Fruit fly (Drosophila melanogaster): ENCODE results near the gene CG12517.

The CG12517 gene

DNA sequence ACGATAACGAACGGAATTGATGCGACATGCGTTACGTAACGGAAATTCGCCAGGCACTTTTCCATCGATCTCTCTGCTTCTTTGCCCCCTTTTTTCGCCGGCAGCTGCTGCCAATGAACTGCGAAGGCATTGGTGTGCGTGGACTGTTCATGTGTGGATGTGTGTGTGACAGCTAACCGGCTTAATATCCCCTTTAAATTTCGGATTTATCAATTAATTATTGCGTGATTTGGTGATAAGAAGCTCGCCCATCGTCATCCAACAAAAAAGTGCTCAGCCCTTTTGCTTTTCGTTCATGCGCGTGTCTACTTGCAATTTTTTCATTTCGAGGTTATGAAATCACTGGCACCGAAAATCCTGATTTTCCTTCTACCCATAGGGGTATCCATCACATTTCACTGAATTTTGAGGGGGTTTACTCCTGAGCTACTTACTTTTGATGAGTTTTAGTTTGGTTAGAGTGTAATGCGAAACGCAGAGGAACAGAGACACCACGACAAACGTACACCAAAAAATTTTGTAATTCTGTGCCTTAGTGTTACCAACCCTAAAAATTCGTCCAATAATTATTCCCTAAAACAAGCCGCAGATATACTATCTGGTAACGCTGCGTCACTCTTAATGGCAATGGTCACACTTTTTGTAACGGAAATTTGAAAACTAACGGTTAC is 19.5 kb upstream of the CG12517 start, which contains the start of gene porin (continued):
- TF ChIP-seq knrl (GFP tag; IDR thresholded peaks at IDR 0.05; ENCODE audit: partially characterized antibody) (peak; percentile 12; the same call in 1 of the 3 replicates), Nf-YB (GFP tag; optimal IDR thresholded peaks at IDR 0.05) (peak; percentile 9), CG8924 (tag; optimal IDR thresholded peaks at IDR 0.05) (peak; percentile 31), Hmr (GFP tag; optimal IDR thresholded peaks at IDR 0.05) (peak; percentile 62), CoRest (tag; optimal IDR thresholded peaks at IDR 0.05) (peak; percentile 66), CG17829 (tag; optimal IDR thresholded peaks at IDR 0.05) (peak; percentile 49), YL-1 (GFP tag; optimal IDR thresholded peaks at IDR 0.05) (peak; percentile 97), inv (GFP tag; IDR thresholded peaks at IDR 0.05; ENCODE audit: partially characterized antibody) (0 out of 2 replicates have a peak, but pooled peaks have one; percentile 11), Ets97D (GFP tag; optimal IDR thresholded peaks at IDR 0.05) (peak; percentile 89), dm (GFP tag; optimal IDR thresholded peaks at IDR 0.05) (peak; percentile 82), MBD-R2 (GFP tag; IDR thresholded peaks at IDR 0.05) (peak; percentile 17; the same call in 1 of the 2 replicates), gfzf (GFP tag; optimal IDR thresholded peaks at IDR 0.05) (peak; percentile 98), H2.0 (GFP tag; IDR thresholded peaks at IDR 0.05) (no peak), Opbp (GFP tag; IDR thresholded peaks at IDR 0.05; ENCODE audit: partially characterized antibody) (0 out of 3 replicates have a peak, but pooled peaks have one; percentile 36), ara (GFP tag; IDR thresholded peaks at IDR 0.05) (peak; percentile 16; the same call in 1 of the 2 replicates), CG1603 (tag; optimal IDR thresholded peaks at IDR 0.05) (peak; percentile 84), CG9727 (GFP tag; optimal IDR thresholded peaks at IDR 0.05) (peak; percentile 2), CG5245 (GFP tag; optimal IDR thresholded peaks at IDR 0.05) (no peak), CG6854 (GFP tag; optimal IDR thresholded peaks at IDR 0.05) (peak; percentile 10), CG30431 (GFP tag; optimal IDR thresholded peaks at IDR 0.05) (no peak), CG17186 (GFP tag; optimal IDR thresholded peaks at IDR 0.05) (peak; percentile 16), pfk (GFP tag; optimal IDR thresholded peaks at IDR 0.05) (peak; percentile 62), nerfin-2 (GFP tag; IDR thresholded peaks at IDR 0.05; ENCODE audit: partially characterized antibody) (no peak), CTCF (GFP tag; optimal IDR thresholded peaks at IDR 0.05) (peak; percentile 9), Atf6 (GFP tag; IDR thresholded peaks at IDR 0.05) (no peak), CG13624 (GFP tag; optimal IDR thresholded peaks at IDR 0.05) (peak; percentile 22), CG12391 (tag; optimal IDR thresholded peaks at IDR 0.05) (peak; percentile 34), CG4820 (GFP tag; optimal IDR thresholded peaks at IDR 0.05) (peak; percentile 4), hb (GFP tag; IDR thresholded peaks at IDR 0.05; ENCODE audit: partially characterized antibody) (no peak), Hr3 (GFP tag; optimal IDR thresholded peaks at IDR 0.05) (no peak), Fer1 (GFP tag; optimal IDR thresholded peaks at IDR 0.05) (peak; percentile 38), CG3847 (GFP tag; IDR thresholded peaks at IDR 0.05) (peak; percentile 70), chinmo (GFP tag; IDR thresholded peaks at IDR 0.05; ENCODE audit: partially characterized antibody) (no peak), salm (tag; optimal IDR thresholded peaks at IDR 0.05) (peak; percentile 27), Dref (GFP tag; IDR thresholded peaks at IDR 0.05) (peak; percentile 33; the same call in 1 of the 2 replicates), Pdp1 (GFP tag; optimal IDR thresholded peaks at IDR 0.05) (peak in 1 of 2 experiments; percentile 98), stwl (tag; optimal IDR thresholded peaks at IDR 0.05) (peak; percentile 79), Myb (GFP tag; optimal IDR thresholded peaks at IDR 0.05) (peak; percentile 100), nom (GFP tag; optimal IDR thresholded peaks at IDR 0.05) (peak; percentile 38), onecut (GFP tag; IDR thresholded peaks at IDR 0.05) (peak; percentile 61; the same call in 1 of the 2 replicates), CHES-1-like (GFP tag; optimal IDR thresholded peaks at IDR 0.05) (peak; percentile 11), scrt (GFP tag; optimal IDR thresholded peaks at IDR 0.05) (peak; percentile 5), CG9817 (tag; optimal IDR thresholded peaks at IDR 0.05) (no peak), al (GFP tag; IDR thresholded peaks at IDR 0.05) (no peak), lab (GFP tag; optimal IDR thresholded peaks at IDR 0.05) (peak; percentile 45), CG4854 (GFP tag; optimal IDR thresholded peaks at IDR 0.05) (peak; percentile 29), pzg (GFP tag; optimal IDR thresholded peaks at IDR 0.05) (peak; percentile 96), ems (GFP tag; optimal IDR thresholded peaks at IDR 0.05) (no peak)

Data from whole organism, embryonic.